ENCODE assay signal across 1 worm cellular context in genomic region chrIV:12093819-12094218, ce11.
TF ChIP-seq lines count a peak whose summit lies in the region.

Gene F11A10.5 (plus strand): TSS chrIV:12094119.

TF ChIP-seq in whole organism, late embryonic, 69 proteins besides CTCF, POLR2A, EP300 and RAD21 (continued from another document):
- TF ChIP-seq ceh-6 (GFP tag; optimal IDR thresholded peaks at IDR 0.05; lab: Kevin White, UChicago) (no peak), pqm-1 (tag; optimal IDR thresholded peaks at IDR 0.05; lab: Kevin White, UChicago) (no peak), hlh-30 (tag; optimal IDR thresholded peaks at IDR 0.05; lab: Kevin White, UChicago; ENCODE audit: insufficient read depth) (no peak)
